Fruit fly (Drosophila melanogaster) S2 (cell line): ENCODE results near the gene Ptx1.

Experiments used
- CG8478 ChIP-seq: fragments of >200 bp; optimal IDR thresholded peaks from 2 replicates; lab custom pipeline; 2018
- CTCF ChIP-seq, 2 experiments: fragments of >200 bp; optimal IDR thresholded peaks; 2 replicates each; lab custom pipeline; 2018

- TF ChIP-seq CTCF (optimal IDR thresholded peaks at IDR 0.05; lab: Kevin White, UChicago) (no peak), CG8478 (no peak)
Observed at dm6 chr3R:30872301-30873044, 40.1 kb upstream of the Ptx1 start, which contains the start of gene CG15545.
